Worm (Caenorhabditis elegans): ENCODE measurements around the gene C44B12.6.

The C44B12.6 gene

DNA sequence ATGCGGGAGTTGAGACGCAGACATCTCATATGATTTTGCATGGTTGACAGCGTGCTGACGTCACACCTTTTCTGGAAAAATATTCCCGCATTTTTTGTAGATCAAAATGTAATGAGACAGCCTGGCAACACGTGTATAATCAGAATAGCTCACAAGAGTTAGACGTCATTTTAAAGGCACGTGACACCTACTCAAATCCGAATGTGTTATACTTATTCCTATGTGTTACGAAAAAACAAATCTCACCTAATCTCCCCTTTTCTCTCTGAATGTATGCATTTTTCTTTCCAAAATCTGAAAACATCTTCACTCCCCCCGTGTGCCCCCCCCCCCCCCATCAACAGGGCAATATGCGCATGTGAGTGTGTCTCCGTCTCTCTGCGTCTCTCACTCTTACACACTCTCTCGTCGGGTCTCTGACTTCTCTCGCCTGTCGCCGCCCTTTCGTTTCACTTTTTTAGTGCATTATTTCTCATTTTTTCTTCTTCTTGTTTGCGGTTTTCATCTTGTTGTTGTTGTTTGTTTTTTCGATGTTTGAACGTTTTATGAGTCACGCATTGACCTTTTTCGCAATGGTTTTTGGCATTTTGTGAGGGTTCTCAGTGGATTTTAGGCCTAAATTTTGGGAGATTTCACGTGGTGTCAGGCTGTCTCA, 31.9 kb upstream of the C44B12.6 start (continued):
- no peak for TF ChIP-seq ceh-20 (GFP tag; IDR thresholded peaks at IDR 0.05)
- TF ChIP-seq zip-11 (GFP tag; IDR thresholded peaks at IDR 0.05) = no peak
- no peak for TF ChIP-seq nhr-41 (GFP tag; IDR thresholded peaks at IDR 0.05)
- TF ChIP-seq lin-39 (tag; optimal IDR thresholded peaks at IDR 0.05) = no peak
- peak; percentile 46 for TF ChIP-seq rbr-2 (tag; optimal IDR thresholded peaks at IDR 0.05)
- TF ChIP-seq R02D3.7 (tag; optimal IDR thresholded peaks at IDR 0.05) = no peak
- TF ChIP-seq nhr-11 (tag; optimal IDR thresholded peaks at IDR 0.05) = no peak
- no peak for TF ChIP-seq vab-7 (GFP tag; IDR thresholded peaks at IDR 0.05)
- TF ChIP-seq gei-8 (GFP tag; optimal IDR thresholded peaks at IDR 0.05) = no peak
- peak; percentile 88 for TF ChIP-seq hlh-30 (tag; optimal IDR thresholded peaks at IDR 0.05; ENCODE audit: insufficient read depth)

DNA sequence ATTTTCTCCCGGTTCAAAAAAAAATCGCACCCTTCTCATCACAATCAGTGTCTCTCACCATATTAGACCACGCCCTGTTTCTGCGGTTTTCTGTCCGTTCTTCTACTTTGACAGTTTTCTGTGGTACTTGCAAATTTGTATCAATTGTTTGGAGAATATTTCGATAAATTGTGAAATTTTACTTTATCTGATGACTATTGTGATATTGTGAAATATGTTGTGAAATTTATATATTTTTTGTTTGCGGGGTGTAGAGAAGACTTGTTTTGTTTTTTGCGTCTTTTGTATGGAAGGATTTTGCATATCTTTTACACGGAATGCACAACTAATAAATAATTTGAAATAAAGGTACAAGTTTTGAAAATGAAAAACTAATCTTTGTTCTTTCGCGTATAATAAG, 30.8 kb upstream of the C44B12.6 start:
- peak; percentile 8 for TF ChIP-seq aha-1 (tag)
- no peak for TF ChIP-seq hlh-30 (tag; optimal IDR thresholded peaks at IDR 0.05; ENCODE audit: insufficient read depth)

- TF ChIP-seq nhr-111 (GFP tag; optimal IDR thresholded peaks at IDR 0.05) (no peak), unc-62 (GFP tag; optimal IDR thresholded peaks at IDR 0.05 in 1 of 2) (peak in 1 of 2 experiments; percentile 85), unc-62 (tag; optimal IDR thresholded peaks at IDR 0.05) (no peak)
Measured at ce11 chrIV:1163126-1163525, 26.6 kb upstream of the C44B12.6 start, which contains the start of gene C50A2.7. TSS of gene C50A2.7 (plus strand) at chrIV:1163426.

- no peak for TF ChIP-seq hlh-30 (tag; optimal IDR thresholded peaks at IDR 0.05; ENCODE audit: insufficient read depth)
- TF ChIP-seq zfp-3 (GFP tag; conservative IDR thresholded peaks at IDR 0.05) = no peak
- no peak for TF ChIP-seq F49E8.2 (tag; optimal IDR thresholded peaks at IDR 0.05; ENCODE audit: borderline replicate concordance)
- no peak for TF ChIP-seq skn-1 (tag; optimal IDR thresholded peaks at IDR 0.05)
- no peak for TF ChIP-seq dmd-8 (GFP tag; IDR thresholded peaks at IDR 0.05)
- no peak for TF ChIP-seq ceh-62 (tag; optimal IDR thresholded peaks at IDR 0.05)
- no peak for TF ChIP-seq lin-15B (tag; optimal IDR thresholded peaks at IDR 0.05)
- TF ChIP-seq aly-2 (tag; optimal IDR thresholded peaks at IDR 0.05) = no peak
- TF ChIP-seq F44E2.7 (GFP tag; IDR thresholded peaks at IDR 0.05) = no peak
- TF ChIP-seq saeg-2 (GFP tag; IDR thresholded peaks at IDR 0.05) = no peak
- no peak for TF ChIP-seq spr-3 (GFP tag; optimal IDR thresholded peaks at IDR 0.05)
Measured at ce11 chrIV:1160386-1160785, 23.8 kb upstream of the C44B12.6 start, which contains the start of gene ets-8. TSS of gene ets-8 (minus strand) at chrIV:1160486.

DNA sequence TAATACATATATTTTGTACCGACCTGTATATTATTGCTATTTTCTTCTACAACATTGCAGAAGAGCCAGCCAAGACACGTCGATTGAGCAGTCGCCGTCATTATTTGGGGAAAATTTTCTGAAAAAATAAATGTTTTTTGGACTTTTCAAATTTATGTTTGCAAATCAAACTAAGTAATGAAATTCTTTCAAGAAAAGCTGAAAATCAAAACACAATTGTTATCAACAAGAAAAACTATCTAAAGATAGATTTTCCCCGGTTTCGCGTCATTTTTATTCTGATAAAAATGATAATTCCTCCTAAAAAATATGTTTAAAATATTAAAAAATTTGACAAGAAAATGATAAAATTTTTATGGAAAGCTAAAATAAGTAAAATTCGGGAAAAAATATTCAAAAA, 21.4 kb upstream of the C44B12.6 start, which contains the start of gene C50A2.3:
C50A2.3 (minus strand) TSS at position 101 of the 400 bp plus-strand sequence.
- TF ChIP-seq F44E2.7 (GFP tag; IDR thresholded peaks at IDR 0.05) (no peak), lsy-2 (tag; optimal IDR thresholded peaks at IDR 0.05) (no peak), spr-1 (tag; optimal IDR thresholded peaks at IDR 0.05) (no peak), ctbp-1 (GFP tag; IDR thresholded peaks at IDR 0.05) (no peak), nhr-77 (tag; optimal IDR thresholded peaks at IDR 0.05) (no peak), D1046.2 (GFP tag; IDR thresholded peaks at IDR 0.05) (no peak), madf-5 (GFP tag; IDR thresholded peaks at IDR 0.05) (no peak), zag-1 (tag; optimal IDR thresholded peaks at IDR 0.05) (no peak), lin-38 (GFP tag; IDR thresholded peaks at IDR 0.05) (no peak), nhr-6 (tag; optimal IDR thresholded peaks at IDR 0.05) (no peak)

ce11 chrIV:1155206-1155605, 18.6 kb upstream of the C44B12.6 start:
- TF ChIP-seq dve-1 (tag; optimal IDR thresholded peaks at IDR 0.05; ENCODE audit: insufficient read depth) (no peak), snpc-1.2 (GFP tag; IDR thresholded peaks at IDR 0.05) (no peak), tra-1 (GFP tag; IDR thresholded peaks at IDR 0.05) (0 out of 2 replicates have a peak, but pooled peaks have one; percentile 20), fos-1 (tag; optimal IDR thresholded peaks at IDR 0.05) (no peak), T26A8.4 (GFP tag; IDR thresholded peaks at IDR 0.05) (no peak)
